Fruit fly (Drosophila melanogaster): ENCODE results near the gene Delta.

- TF ChIP-seq Myc (optimal IDR thresholded peaks at IDR 0.05) (no peak), Sin3A (optimal IDR thresholded peaks at IDR 0.05) (no peak), h (optimal IDR thresholded peaks at IDR 0.05) (no peak)
These were observed 72.0 kb downstream of the Delta start for dm6 chr3R:19253975-19254374.

Measured in Kc167 (cell line).